Fruit fly (Drosophila melanogaster) whole organism, wandering third instar larva: ENCODE results near the gene CG13622.

Experiments
- CG32264 ChIP-seq: fragments of 200-800 bp; sonication (Bioruptor generic); optimal IDR thresholded peaks from 2 replicates; lab custom pipeline; 2016; ENCODE audit warnings: missing biosample characterization, missing genetic modification characterization
- Dfd ChIP-seq: fragments of >200 bp; optimal IDR thresholded peaks from 2 replicates; lab custom pipeline; 2017; ENCODE audit warnings: missing biosample characterization, missing genetic modification characterization
- GATAd ChIP-seq: sonication (Bioruptor generic); optimal IDR thresholded peaks from 2 replicates; lab custom pipeline; 2016; ENCODE audit warnings: missing biosample characterization, missing genetic modification characterization
- Hnf4 ChIP-seq: fragments of 200-800 bp; sonication (Bioruptor generic); optimal IDR thresholded peaks from 2 replicates; lab custom pipeline; 2016; ENCODE audit warnings: missing biosample characterization, mild to moderate bottlenecking, missing genetic modification characterization
- Jra ChIP-seq: sonication (Bioruptor generic); optimal IDR thresholded peaks from 2 replicates; lab custom pipeline; 2016; ENCODE audit warnings: missing biosample characterization, missing genetic modification characterization
- br ChIP-seq: fragments of 200-800 bp; sonication (Bioruptor generic); optimal IDR thresholded peaks from 2 replicates; lab custom pipeline; 2016; ENCODE audit warnings: missing biosample characterization, missing genetic modification characterization
- dsf ChIP-seq: sonication (Bioruptor generic); optimal IDR thresholded peaks from 2 replicates; lab custom pipeline; 2016; ENCODE audit warnings: missing biosample characterization, missing genetic modification characterization, borderline replicate concordance
- h ChIP-seq: fragments of 200-800 bp; sonication (Bioruptor generic); optimal IDR thresholded peaks from 3 replicates; lab custom pipeline; 2016; ENCODE audit warnings: missing biosample characterization, mild to moderate bottlenecking, missing genetic modification characterization
- jim ChIP-seq: fragments of 175-275, 200-325 bp; sonication (Bioruptor generic); optimal IDR thresholded peaks from 2 replicates; lab custom pipeline; 2016; ENCODE audit warnings: missing biosample characterization, mild to moderate bottlenecking, missing genetic modification characterization
- lola ChIP-seq: fragments of >200 bp; optimal IDR thresholded peaks from 2 replicates; lab custom pipeline; 2017; ENCODE audit warnings: missing biosample characterization, missing genetic modification characterization
- pan ChIP-seq: fragments of >200 bp; optimal IDR thresholded peaks from 2 replicates; lab custom pipeline; 2017
- sv ChIP-seq: fragments of 200-800 bp; sonication (Bioruptor generic); optimal IDR thresholded peaks from 3 replicates; lab custom pipeline; 2016; ENCODE audit warnings: missing biosample characterization, missing genetic modification characterization
- tai ChIP-seq: sonication (Bioruptor generic); optimal IDR thresholded peaks from 2 replicates; lab custom pipeline; 2016; ENCODE audit warnings: missing biosample characterization, missing genetic modification characterization
- woc ChIP-seq: sonication (Bioruptor generic); optimal IDR thresholded peaks from 2 replicates; lab custom pipeline; 2016; ENCODE audit warnings: missing biosample characterization, mild to moderate bottlenecking, missing genetic modification characterization

- TF ChIP-seq br (GFP tag; lab: Kevin White, UChicago) = no peak
- no peak for TF ChIP-seq h
- no peak for TF ChIP-seq Hnf4 (GFP tag; lab: Kevin White, UChicago)
- no peak for TF ChIP-seq lola (GFP tag; lab: Kevin White, UChicago)
- TF ChIP-seq Dfd (GFP tag; lab: Kevin White, UChicago) = no peak
- no peak for TF ChIP-seq pan
- TF ChIP-seq dsf = no peak
- TF ChIP-seq jim (GFP tag; lab: Kevin White, UChicago) = no peak
- TF ChIP-seq GATAd (GFP tag; lab: Kevin White, UChicago) = no peak
- no peak for TF ChIP-seq woc (GFP tag; lab: Kevin White, UChicago)
- TF ChIP-seq tai (GFP tag; lab: Kevin White, UChicago) = no peak
- no peak for TF ChIP-seq sv (GFP tag; lab: Kevin White, UChicago)
- no peak for TF ChIP-seq CG32264 (GFP tag; lab: Kevin White, UChicago)
- no peak for TF ChIP-seq Jra (GFP tag; lab: Kevin White, UChicago)
Measured at dm6 chr3R:24524426-24524974, 1.0 kb upstream of the CG13622 start, which contains the start of gene Jhbp12.
